Fruit fly (Drosophila melanogaster) whole organism, embryonic: ENCODE measurements around the gene Tig.

Experiments used
- Atf-2 ChIP-seq: fragments of 200-800 bp; sonication (Bioruptor generic); optimal IDR thresholded peaks from 2 replicates; lab custom pipeline; 2016; ENCODE audit warnings: missing biosample characterization, missing genetic modification characterization
- BtbVII ChIP-seq: fragments of 200-800 bp; sonication (Bioruptor generic); optimal IDR thresholded peaks from 3 replicates; lab custom pipeline; 2017; ENCODE audit warnings: missing biosample characterization, mild to moderate bottlenecking, missing genetic modification characterization
- CG10366 ChIP-seq: fragments of 200-800 bp; sonication (Bioruptor generic); IDR thresholded peaks from 2 replicates; pipeline ENCODE4 v1.3.6; 2022; ENCODE audit warnings: missing biosample characterization, missing genetic modification characterization
- CG11247 ChIP-seq: fragments of 200-800 bp; sonication (Bioruptor generic); IDR thresholded peaks from 2 replicates; pipeline ENCODE4 v1.3.6; 2022; ENCODE audit warnings: missing biosample characterization, missing genetic modification characterization
- CG11398 ChIP-seq: fragments of 200-800 bp; sonication (Bioruptor generic); optimal IDR thresholded peaks from 2 replicates; lab custom pipeline; 2016; ENCODE audit warnings: missing biosample characterization, missing genetic modification characterization
- CG12659 ChIP-seq: fragments of 200-800 bp; sonication (Bioruptor generic); optimal IDR thresholded peaks from 3 replicates; lab custom pipeline; 2017; ENCODE audit warnings: mild to moderate bottlenecking, missing biosample characterization, missing genetic modification reagents, missing genetic modification characterization
- CG13894 ChIP-seq: fragments of 200-800 bp; sonication (Bioruptor generic); optimal IDR thresholded peaks from 3 replicates; lab custom pipeline; 2018; ENCODE audit warnings: missing biosample characterization, mild to moderate bottlenecking, missing genetic modification characterization, moderate library complexity
- CG14050 ChIP-seq: fragments of 200-800 bp; sonication (Bioruptor generic); IDR thresholded peaks from 3 replicates; pipeline ENCODE4 v1.3.6; 2022; ENCODE audit warnings: missing biosample characterization, missing genetic modification characterization
- CG17328 ChIP-seq: fragments of 200-800 bp; sonication (Bioruptor generic); IDR thresholded peaks from 2 replicates; pipeline ENCODE4 v1.3.6; 2022; ENCODE audit warnings: missing biosample characterization, missing genetic modification characterization
- CG17612 ChIP-seq: fragments of 200-800 bp; sonication (Bioruptor generic); IDR thresholded peaks from 2 replicates; pipeline ENCODE4 v1.3.6; 2022; ENCODE audit warnings: missing biosample characterization, missing genetic modification characterization
- CG17802 ChIP-seq: fragments of 200-800 bp; sonication (Bioruptor generic); optimal IDR thresholded peaks from 2 replicates; lab custom pipeline; 2018; ENCODE audit warnings: missing biosample characterization, mild to moderate bottlenecking, missing genetic modification characterization, moderate library complexity
- CG31224 ChIP-seq: fragments of 200-800 bp; sonication (Bioruptor generic); IDR thresholded peaks from 2 replicates; pipeline ENCODE4 v1.3.6; 2022; ENCODE audit warnings: missing biosample characterization, missing genetic modification characterization
- CG31365 ChIP-seq: fragments of 200-800 bp; sonication (Bioruptor generic); optimal IDR thresholded peaks from 2 replicates; lab custom pipeline; 2018; ENCODE audit warnings: missing biosample characterization, mild to moderate bottlenecking, missing genetic modification characterization
- CG32772 ChIP-seq: fragments of 200-800 bp; sonication (Bioruptor generic); IDR thresholded peaks from 2 replicates; pipeline ENCODE4 v1.3.6; 2022; ENCODE audit warnings: missing biosample characterization, missing genetic modification characterization
- CG7271 ChIP-seq: fragments of 200-800 bp; sonication (Bioruptor generic); optimal IDR thresholded peaks from 2 replicates; lab custom pipeline; 2018; ENCODE audit warnings: missing biosample characterization, mild to moderate bottlenecking, missing genetic modification characterization, moderate library complexity
- Dad ChIP-seq: fragments of 200-800 bp; sonication (Bioruptor generic); optimal IDR thresholded peaks from 3 replicates; lab custom pipeline; 2016; ENCODE audit warnings: missing biosample characterization, missing genetic modification characterization
- Dip3 ChIP-seq: fragments of 200-800 bp; sonication (Bioruptor generic); optimal IDR thresholded peaks from 3 replicates; lab custom pipeline; 2016; ENCODE audit warnings: missing biosample characterization, missing genetic modification characterization
- Dp ChIP-seq: fragments of 200-800 bp; sonication (Bioruptor generic); optimal IDR thresholded peaks from 2 replicates; lab custom pipeline; 2018; ENCODE audit warnings: missing biosample characterization, mild to moderate bottlenecking, missing genetic modification characterization, moderate library complexity
- Ets65A ChIP-seq: fragments of 200-800 bp; sonication (Bioruptor generic); peaks from one replicate; lab custom pipeline; 2016; ENCODE audit warnings: missing biosample characterization, missing genetic modification characterization
- Fer3 ChIP-seq: fragments of 200-800 bp; sonication (Bioruptor generic); optimal IDR thresholded peaks from 2 replicates; lab custom pipeline; 2018; ENCODE audit warnings: missing biosample characterization, mild to moderate bottlenecking, missing genetic modification characterization, moderate library complexity
- Gug ChIP-seq: fragments of 200-800 bp; sonication (Bioruptor generic); IDR thresholded peaks from 4 replicates; pipeline ENCODE4 v1.3.6; 2022; ENCODE audit warnings: missing biosample characterization, missing genetic modification characterization
- H15 ChIP-seq: fragments of 200-800 bp; sonication (Bioruptor generic); IDR thresholded peaks from 3 replicates; pipeline ENCODE4 v1.3.6; 2022; ENCODE audit warnings: missing biosample characterization, missing genetic modification characterization
- HLH54F ChIP-seq: fragments of 200-800 bp; sonication (Bioruptor generic); optimal IDR thresholded peaks from 3 replicates; lab custom pipeline; 2016; ENCODE audit warnings: missing biosample characterization, missing genetic modification characterization
- HLHmδ ChIP-seq: fragments of 200-800 bp; sonication (Bioruptor generic); optimal IDR thresholded peaks from 2 replicates; lab custom pipeline; 2018; ENCODE audit warnings: missing biosample characterization, mild to moderate bottlenecking, missing genetic modification characterization, moderate library complexity
- Med ChIP-seq: fragments of 200-800 bp; sonication (Bioruptor generic); peaks from one replicate; lab custom pipeline; 2016; ENCODE audit warnings: missing biosample characterization, missing genetic modification characterization, mild to moderate bottlenecking, inconsistent platforms, moderate library complexity
- Neu2 ChIP-seq: fragments of 200-800 bp; sonication (Bioruptor generic); optimal IDR thresholded peaks from 3 replicates; lab custom pipeline; 2016; ENCODE audit warnings: missing biosample characterization, missing genetic modification characterization, borderline replicate concordance
- Side ChIP-seq: fragments of 200-800 bp; sonication (Bioruptor generic); optimal IDR thresholded peaks from 2 replicates; lab custom pipeline; 2016; ENCODE audit warnings: missing biosample characterization, missing genetic modification characterization
- Usf ChIP-seq: fragments of 200-800 bp; sonication (Bioruptor generic); optimal IDR thresholded peaks from 2 replicates; lab custom pipeline; 2017; ENCODE audit warnings: missing genotype, missing biosample characterization, missing genetic modification characterization
- bsh ChIP-seq, 2 experiments: fragments of 200-800 bp; sonication (Bioruptor generic); optimal IDR thresholded peaks; 2 replicates each; lab custom pipeline; 2017 to 2018; ENCODE audit warnings: mild to moderate bottlenecking in 2 of 2, missing biosample characterization in 2 of 2, missing genetic modification characterization in 2 of 2, moderate library complexity in 1 of 2
- cato ChIP-seq: fragments of 200-800 bp; sonication (Bioruptor generic); optimal IDR thresholded peaks from 2 replicates; lab custom pipeline; 2016; ENCODE audit warnings: missing biosample characterization, missing genetic modification characterization, borderline replicate concordance
- crc ChIP-seq: fragments of 200-800 bp; sonication (Bioruptor generic); optimal IDR thresholded peaks from 2 replicates; lab custom pipeline; 2016; ENCODE audit warnings: missing biosample characterization, missing genetic modification characterization
- dpn ChIP-seq, 2 experiments: fragments of 200-800 bp; sonication (Bioruptor generic); optimal IDR thresholded peaks; 3 replicates each; lab custom pipeline; 2016; ENCODE audit warnings: missing biosample characterization in 2 of 2, missing genetic modification characterization in 2 of 2
- ewg ChIP-seq: fragments of 200-800 bp; sonication (Bioruptor generic); optimal IDR thresholded peaks from 3 replicates; lab custom pipeline; 2017; ENCODE audit warnings: mild to moderate bottlenecking, missing biosample characterization, missing genetic modification reagents, missing genetic modification characterization
- fd102C ChIP-seq: fragments of 200-800 bp; sonication (Bioruptor generic); optimal IDR thresholded peaks from 2 replicates; lab custom pipeline; 2018; ENCODE audit warnings: missing biosample characterization, mild to moderate bottlenecking, missing genetic modification characterization, moderate library complexity
- gem ChIP-seq: fragments of 200-800 bp; sonication (Bioruptor generic); optimal IDR thresholded peaks from 2 replicates; lab custom pipeline; 2019; ENCODE audit warnings: missing biosample characterization, mild to moderate bottlenecking, missing genetic modification characterization, moderate library complexity
- gsb-n ChIP-seq: fragments of 200-800 bp; sonication (Bioruptor generic); optimal IDR thresholded peaks from 3 replicates; lab custom pipeline; 2018; ENCODE audit warnings: missing biosample characterization, mild to moderate bottlenecking, missing genetic modification characterization
- hth ChIP-seq: fragments of >200 bp; optimal IDR thresholded peaks from 2 replicates; lab custom pipeline; 2017; ENCODE audit warnings: inconsistent platforms
- lab ChIP-seq: fragments of 200-800 bp; sonication (Bioruptor generic); optimal IDR thresholded peaks from 3 replicates; lab custom pipeline; 2017; ENCODE audit warnings: missing biosample characterization, missing genetic modification characterization, mild to moderate bottlenecking, moderate library complexity, missing genetic modification reagents
- mam ChIP-seq: fragments of 200-800 bp; sonication (Bioruptor generic); optimal IDR thresholded peaks from 3 replicates; lab custom pipeline; 2016; ENCODE audit warnings: missing biosample characterization, missing genetic modification characterization
- nerfin-2 ChIP-seq: fragments of 200-800 bp; sonication (Bioruptor generic); IDR thresholded peaks from 2 replicates; pipeline ENCODE4 v1.3.6; 2022; ENCODE audit warnings: missing biosample characterization, missing genetic modification characterization; ENCODE audit not compliant: partially characterized antibody
- pan ChIP-seq, 4 experiments: fragments of >200 bp in 3 of 4; fragments of 200-800 bp in 1 of 4; sonication (Bioruptor generic) in 1 of 4; optimal IDR thresholded peaks in 3 of 4; IDR thresholded peaks in 1 of 4; 2 replicates each; pipeline versions ENCODE4 v1.3.6 to Lab custom; 2017 to 2022; ENCODE audit warnings: missing biosample characterization in 2 of 4, missing genetic modification characterization in 2 of 4, mixed read lengths in 1 of 4
- prd ChIP-seq, 3 experiments: fragments of >200 bp in 2 of 3; fragments of 200-800 bp in 1 of 3; sonication (Bioruptor generic) in 1 of 3; optimal IDR thresholded peaks in 2 of 3; IDR thresholded peaks in 1 of 3; 2 replicates in 2 of 3; 3 replicates in 1 of 3; pipeline versions ENCODE4 v1.3.6 to Lab custom; 2017 to 2022; ENCODE audit warnings: missing biosample characterization in 1 of 3, missing genetic modification characterization in 1 of 3
- sens ChIP-seq: fragments of 200-800 bp; sonication (Bioruptor generic); peaks from one replicate; lab custom pipeline; 2016; ENCODE audit warnings: missing biosample characterization, missing genetic modification characterization
- slbo ChIP-seq: fragments of 200-800 bp; sonication (Bioruptor generic); IDR thresholded peaks from 2 replicates; pipeline ENCODE4 v1.3.6; 2022; ENCODE audit warnings: missing biosample characterization, missing genetic modification characterization
- slp2 ChIP-seq: fragments of 200-800 bp; sonication (Bioruptor generic); optimal IDR thresholded peaks from 2 replicates; lab custom pipeline; 2016; ENCODE audit warnings: missing biosample characterization, missing genetic modification characterization
- so ChIP-seq: fragments of 200-800 bp; sonication (Bioruptor generic); IDR thresholded peaks from 3 replicates; pipeline ENCODE4 v1.3.6; 2022; ENCODE audit warnings: missing biosample characterization, missing genetic modification characterization
- sob ChIP-seq: fragments of 200-800 bp; sonication (Bioruptor generic); IDR thresholded peaks from 2 replicates; pipeline ENCODE4 v1.3.6; 2022; ENCODE audit warnings: missing biosample characterization, missing genetic modification characterization
- ssp ChIP-seq: fragments of 200-800 bp; sonication (Bioruptor generic); IDR thresholded peaks from 2 replicates; pipeline ENCODE4 v1.3.6; 2022; ENCODE audit warnings: missing biosample characterization, missing genetic modification characterization
- tll ChIP-seq, 2 experiments: fragments of 200-800 bp in 1 of 2; fragments of >200 bp in 1 of 2; sonication (Bioruptor generic) in 1 of 2; optimal IDR thresholded peaks; 2 replicates each; lab custom pipeline; 2017 to 2019; ENCODE audit warnings: missing biosample characterization in 2 of 2, missing genetic modification characterization in 2 of 2, mild to moderate bottlenecking in 1 of 2, moderate library complexity in 1 of 2
- z ChIP-seq: fragments of 200-800 bp; sonication (Bioruptor generic); IDR thresholded peaks from 3 replicates; pipeline ENCODE4 v1.3.6; 2022; ENCODE audit warnings: missing biosample characterization, missing genetic modification characterization
- zfh1 ChIP-seq: fragments of 200-800 bp; sonication (Bioruptor generic); IDR thresholded peaks from 3 replicates; pipeline ENCODE4 v1.3.6; 2022; ENCODE audit warnings: missing biosample characterization, missing genetic modification characterization

Tig gene

DNA sequence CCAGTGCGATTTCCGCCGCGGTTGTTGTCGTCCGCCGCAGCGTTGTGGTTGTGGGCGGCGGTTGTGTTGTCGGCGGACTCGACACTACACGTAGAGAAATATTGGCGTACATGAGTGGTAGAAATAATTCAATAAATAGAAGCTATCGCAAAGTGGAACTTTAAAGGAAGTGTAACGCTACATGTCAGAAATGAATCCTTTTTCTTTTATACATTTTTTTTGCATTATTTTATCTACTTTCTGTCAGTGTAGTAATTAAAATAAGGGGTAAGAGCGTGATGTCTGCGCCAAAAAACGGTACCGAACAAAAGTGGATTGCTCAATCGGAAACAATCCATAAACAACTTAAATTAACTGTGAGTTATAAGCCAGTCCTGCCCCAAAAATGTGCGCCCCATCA is 43.9 kb downstream of the Tig start (continued):
- TF ChIP-seq Usf, result no peak
- TF ChIP-seq so (GFP tag; lab: Robert Waterston, UW), result no peak
- TF ChIP-seq Gug, result no peak
- no peak for TF ChIP-seq CG13894 (tag; lab: Kevin White, UChicago)
- TF ChIP-seq sob (GFP tag; lab: Robert Waterston, UW), result 0 out of 2 replicates have a peak, but pooled peaks have one; percentile 24
- TF ChIP-seq HLH54F (GFP tag; lab: Kevin White, UChicago), result no peak
- peak; percentile 4 for TF ChIP-seq Ets65A (GFP tag; lab: Kevin White, UChicago)
- TF ChIP-seq dpn (GFP tag; optimal IDR thresholded peaks at IDR 0.05; lab: Kevin White, UChicago), result no peak
- TF ChIP-seq prd (optimal IDR thresholded peaks at IDR 0.05; lab: Kevin White, UChicago), result no peak
- TF ChIP-seq prd (GFP tag; IDR thresholded peaks at IDR 0.05; lab: Robert Waterston, UW), result peak; percentile 50; the same call in 1 of the 3 replicates
- TF ChIP-seq CG31224 (GFP tag; lab: Robert Waterston, UW), result no peak
- no peak for TF ChIP-seq CG17802 (tag; lab: Kevin White, UChicago)
- no peak for TF ChIP-seq CG32772
- no peak for TF ChIP-seq Dip3 (GFP tag; lab: Kevin White, UChicago)
- no peak for TF ChIP-seq fd102C (GFP tag; lab: Kevin White, UChicago)
- no peak for TF ChIP-seq gsb-n (tag; lab: Kevin White, UChicago)
- 0 out of 2 replicates have a peak, but pooled peaks have one; percentile 17 for TF ChIP-seq CG10366 (GFP tag; lab: Robert Waterston, UW)
- no peak for TF ChIP-seq zfh1
- no peak for TF ChIP-seq Fer3 (tag; lab: Kevin White, UChicago)
- TF ChIP-seq bsh (GFP tag; optimal IDR thresholded peaks at IDR 0.05; lab: Kevin White, UChicago), result no peak
- no peak for TF ChIP-seq crc (GFP tag; lab: Kevin White, UChicago)
- no peak for TF ChIP-seq CG31365 (tag; lab: Kevin White, UChicago)
- no peak for TF ChIP-seq BtbVII (GFP tag; lab: Kevin White, UChicago)
- TF ChIP-seq CG17612 (GFP tag; lab: Robert Waterston, UW), result no peak
- no peak for TF ChIP-seq CG11247 (GFP tag; lab: Robert Waterston, UW)
- peak; percentile 17; the same call in 1 of the 2 replicates for TF ChIP-seq slbo
- TF ChIP-seq HLHmδ (GFP tag; lab: Kevin White, UChicago), result no peak
- TF ChIP-seq slp2 (GFP tag; lab: Kevin White, UChicago), result no peak
- TF ChIP-seq Dad (GFP tag; lab: Kevin White, UChicago), result no peak
- no peak for TF ChIP-seq CG11398 (GFP tag; lab: Kevin White, UChicago)
- TF ChIP-seq CG17328 (GFP tag; lab: Robert Waterston, UW), result peak; percentile 17; the same call in 1 of the 2 replicates
- no peak for TF ChIP-seq Atf-2 (GFP tag; lab: Kevin White, UChicago)
- TF ChIP-seq gem, result no peak
- no peak for TF ChIP-seq z (GFP tag; lab: Robert Waterston, UW)
- peak; percentile 23 for TF ChIP-seq lab (GFP tag; lab: Kevin White, UChicago)
- no peak for TF ChIP-seq nerfin-2 (GFP tag; lab: Robert Waterston, UW)
- TF ChIP-seq cato (GFP tag; lab: Kevin White, UChicago), result no peak
- TF ChIP-seq sens (GFP tag; lab: Kevin White, UChicago), result peak; percentile 62

DNA sequence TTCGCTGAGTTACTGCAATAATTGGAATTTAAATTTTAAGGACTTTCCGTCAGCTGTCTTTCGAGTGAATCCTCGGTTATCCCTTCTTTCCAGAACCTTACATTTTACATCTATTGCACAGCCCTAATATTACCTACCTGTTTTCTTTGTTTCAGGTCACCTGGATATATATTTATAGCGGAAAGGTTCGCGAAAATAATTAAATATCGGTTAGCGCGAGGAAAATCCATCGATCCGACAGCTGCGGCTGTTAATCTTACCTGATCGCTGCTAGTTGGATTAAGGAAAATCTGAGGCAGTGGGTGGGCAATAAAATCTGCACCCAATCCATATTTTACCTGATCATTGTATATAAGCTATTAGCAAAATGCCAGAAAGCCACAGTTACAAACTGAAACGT is 50.0 kb downstream of the Tig start:
- TF ChIP-seq CG12659 (GFP tag; lab: Kevin White, UChicago) (no peak), mam (no peak), Side (no peak), ewg (GFP tag; lab: Kevin White, UChicago) (no peak), Neu2 (GFP tag; lab: Kevin White, UChicago) (no peak), CG13894 (tag; lab: Kevin White, UChicago) (no peak), pan (optimal IDR thresholded peaks at IDR 0.05; lab: Kevin White, UChicago) (no peak), pan (GFP tag; optimal IDR thresholded peaks at IDR 0.05 in 1 of 2, IDR thresholded peaks at IDR 0.05 in 1 of 2) (no peak), tll (GFP tag; optimal IDR thresholded peaks at IDR 0.05; lab: Kevin White, UChicago) (peak in 1 of 2 experiments; percentile 10), Ets65A (GFP tag; lab: Kevin White, UChicago) (no peak), H15 (GFP tag; lab: Robert Waterston, UW) (no peak), CG14050 (GFP tag; lab: Robert Waterston, UW) (no peak), CG7271 (tag; lab: Kevin White, UChicago) (peak; percentile 14), ssp (GFP tag; lab: Robert Waterston, UW) (no peak), hth (lab: Kevin White, UChicago) (no peak), Dp (GFP tag; lab: Kevin White, UChicago) (no peak), Med (no peak)
